Fruit fly (Drosophila melanogaster) whole organism, adult: Measurements from ENCODE around the gene Coq4.

Experiments
- CG11617 ChIP-seq: fragments of 200-800 bp; sonication (Bioruptor generic); optimal IDR thresholded peaks from 2 replicates; lab custom pipeline; 2017; ENCODE audit warnings: mild to moderate bottlenecking, missing biosample characterization, missing genetic modification reagents, missing genetic modification characterization
- CG33017 ChIP-seq: fragments of 200-800 bp; sonication (Bioruptor generic); optimal IDR thresholded peaks from 2 replicates; lab custom pipeline; 2018; ENCODE audit warnings: missing biosample characterization, mild to moderate bottlenecking, missing genetic modification characterization, moderate library complexity
- CG5204 ChIP-seq: fragments of 200-800 bp; sonication (Bioruptor generic); optimal IDR thresholded peaks from 2 replicates; lab custom pipeline; 2016; ENCODE audit warnings: missing biosample characterization, missing genetic modification characterization
- Clk ChIP-seq: fragments of 200-800 bp; sonication (Bioruptor generic); optimal IDR thresholded peaks from 2 replicates; lab custom pipeline; 2017; ENCODE audit warnings: missing biosample characterization, missing genetic modification characterization
- Hr96 ChIP-seq: fragments of 200-800 bp; sonication (Bioruptor generic); optimal IDR thresholded peaks from 2 replicates; lab custom pipeline; 2016; ENCODE audit warnings: missing biosample characterization, missing genetic modification characterization
- Mnt ChIP-seq: fragments of 200-800 bp; sonication (Bioruptor generic); optimal IDR thresholded peaks from 2 replicates; lab custom pipeline; 2016; ENCODE audit warnings: missing biosample characterization, mild to moderate bottlenecking, missing genetic modification characterization
- ovo ChIP-seq: fragments of 200-800 bp; sonication (Bioruptor generic); optimal IDR thresholded peaks from 2 replicates; lab custom pipeline; 2016; ENCODE audit warnings: missing biosample characterization, missing genetic modification characterization
- pad ChIP-seq: fragments of 200-800 bp; sonication (Bioruptor generic); optimal IDR thresholded peaks from 3 replicates; lab custom pipeline; 2017; ENCODE audit warnings: missing biosample characterization, missing genetic modification characterization, mild to moderate bottlenecking, moderate library complexity, missing genetic modification reagents
- toe ChIP-seq: fragments of 200-800 bp; sonication (Bioruptor generic); optimal IDR thresholded peaks from 2 replicates; lab custom pipeline; 2016; ENCODE audit warnings: missing biosample characterization, missing genetic modification characterization

DNA sequence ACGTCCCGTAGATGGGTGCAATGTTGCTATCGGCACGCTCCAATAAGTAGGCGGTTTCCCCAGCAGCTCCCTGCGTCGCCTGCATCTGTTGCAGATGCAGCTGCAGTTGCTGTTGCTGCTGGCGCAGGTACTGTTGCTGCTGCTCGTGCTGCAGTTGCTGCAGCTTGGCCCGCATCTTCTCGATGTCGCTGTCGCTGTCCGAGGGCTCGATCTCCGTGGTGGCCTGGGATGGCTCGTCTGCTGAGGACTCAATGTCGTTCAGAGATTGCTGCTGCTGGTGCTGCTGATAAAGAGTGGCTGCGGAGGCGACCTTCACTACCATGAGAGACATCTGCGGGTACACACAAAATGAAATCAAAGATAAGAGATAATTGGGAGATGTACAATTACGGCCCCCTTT, 51.4 kb downstream of the Coq4 start:
- no peak for TF ChIP-seq CG11617 (GFP tag; lab: Kevin White, UChicago)
- TF ChIP-seq Hr96 (GFP tag; lab: Kevin White, UChicago) = no peak
- no peak for TF ChIP-seq Clk
- no peak for TF ChIP-seq toe (GFP tag; lab: Kevin White, UChicago)
- no peak for TF ChIP-seq pad (GFP tag; lab: Kevin White, UChicago)
- TF ChIP-seq CG33017 = no peak
- no peak for TF ChIP-seq CG5204 (GFP tag; lab: Kevin White, UChicago)
- no peak for TF ChIP-seq Mnt (GFP tag; lab: Kevin White, UChicago)
- no peak for TF ChIP-seq ovo (GFP tag; lab: Kevin White, UChicago)
